Worm (Caenorhabditis elegans) whole organism, young adult: ENCODE measurements around the gene ZK353.9.

Experiments used
- C06A6.2 ChIP-seq: fragments of 200-800 bp; sonication (Bioruptor generic); conservative IDR thresholded peaks from 2 replicates; pipeline ENCODE4 v1.3.6; 2022; ENCODE audit warnings: missing genetic modification characterization, missing compliant biosample characterization
- C17E4.6 ChIP-seq: fragments of 200-800 bp; sonication (Bioruptor generic); IDR thresholded peaks from 2 replicates; pipeline ENCODE4 v1.3.6; 2022; ENCODE audit warnings: missing genetic modification reagents, missing genetic modification characterization, missing compliant biosample characterization
- F23B12.7 ChIP-seq: sonication (generic microtip); optimal IDR thresholded peaks from 2 replicates; lab custom pipeline; 2017; ENCODE audit warnings: missing genetic modification characterization, mild to moderate bottlenecking, missing compliant biosample characterization, antibody characterized with exemption, moderate library complexity; ENCODE audit not compliant: insufficient read depth
- F33H1.4 ChIP-seq: fragments of 200-800 bp; sonication (Bioruptor generic); IDR thresholded peaks from 2 replicates; pipeline ENCODE4 v1.3.6; 2022; ENCODE audit warnings: missing genetic modification reagents, missing genetic modification characterization, missing compliant biosample characterization
- F37B4.10 ChIP-seq: fragments of 200-800 bp; sonication (Bioruptor generic); IDR thresholded peaks from 2 replicates; pipeline ENCODE4 v1.3.6; 2022; ENCODE audit warnings: missing genetic modification characterization, missing compliant biosample characterization
- F49E8.2 ChIP-seq: sonication (generic microtip); optimal IDR thresholded peaks from 3 replicates; lab custom pipeline; 2017; ENCODE audit warnings: missing genetic modification characterization, mild to moderate bottlenecking, missing compliant biosample characterization, antibody characterized with exemption, moderate library complexity; ENCODE audit not compliant: insufficient read depth
- F57A8.1 ChIP-seq: fragments of 200-800 bp; sonication (Bioruptor generic); optimal IDR thresholded peaks from 2 replicates; lab custom pipeline; 2018; ENCODE audit warnings: mild to moderate bottlenecking, missing genetic modification characterization, moderate library complexity, missing compliant biosample characterization
- K11D2.4 ChIP-seq: fragments of 200-800 bp; sonication (Bioruptor generic); IDR thresholded peaks from 2 replicates; pipeline ENCODE4 v1.3.6; 2022; ENCODE audit warnings: missing genetic modification reagents, missing genetic modification characterization, missing compliant biosample characterization
- T07F8.4 ChIP-seq: sonication (generic microtip); optimal IDR thresholded peaks from 2 replicates; lab custom pipeline; 2016; ENCODE audit warnings: mild to moderate bottlenecking, missing genetic modification characterization, moderate library complexity, missing compliant biosample characterization
- Y53F4B.3 ChIP-seq: fragments of 200-800 bp; sonication (Bioruptor generic); IDR thresholded peaks from 2 replicates; pipeline ENCODE4 v1.3.6; 2022; ENCODE audit warnings: missing genetic modification reagents, missing genetic modification characterization, missing compliant biosample characterization
- Y67H2A.10 ChIP-seq: fragments of 200-800 bp; sonication (Bioruptor generic); conservative IDR thresholded peaks from 2 replicates; pipeline ENCODE4 v1.3.6; 2022; ENCODE audit warnings: missing genetic modification reagents, missing genetic modification characterization, missing compliant biosample characterization
- atf-7 ChIP-seq: sonication (generic microtip); optimal IDR thresholded peaks from 2 replicates; lab custom pipeline; 2017; ENCODE audit warnings: mild to moderate bottlenecking, missing genetic modification characterization, missing compliant biosample characterization
- attf-6 ChIP-seq: fragments of 200-800 bp; sonication (Bioruptor generic); IDR thresholded peaks from 2 replicates; pipeline ENCODE4 v1.3.6; 2022; ENCODE audit warnings: missing genetic modification reagents, missing genetic modification characterization, missing compliant biosample characterization
- bed-1 ChIP-seq: fragments of 200-800 bp; sonication (Bioruptor generic); IDR thresholded peaks from 2 replicates; pipeline ENCODE4 v1.3.6; 2022; ENCODE audit warnings: missing genetic modification reagents, missing genetic modification characterization, missing compliant biosample characterization
- ccch-3 ChIP-seq: fragments of 200-800 bp; sonication (Bioruptor generic); optimal IDR thresholded peaks from 2 replicates; lab custom pipeline; 2018; ENCODE audit warnings: mild to moderate bottlenecking, missing genetic modification characterization, missing compliant biosample characterization
- dox-1 ChIP-seq: fragments of 200-800 bp; sonication (Bioruptor generic); IDR thresholded peaks from 2 replicates; pipeline ENCODE4 v1.3.6; 2022; ENCODE audit warnings: missing genetic modification reagents, missing genetic modification characterization, missing compliant biosample characterization
- egrh-3 ChIP-seq: fragments of 200-800 bp; sonication (Bioruptor generic); IDR thresholded peaks from 2 replicates; pipeline ENCODE4 v1.3.6; 2022; ENCODE audit warnings: missing genetic modification reagents, missing genetic modification characterization, missing compliant biosample characterization
- fkh-3 ChIP-seq: sonication (generic microtip); optimal IDR thresholded peaks from 2 replicates; lab custom pipeline; 2016; ENCODE audit warnings: mild to moderate bottlenecking, missing genetic modification characterization, missing compliant biosample characterization
- him-1 ChIP-seq: sonication (generic microtip); optimal IDR thresholded peaks from 2 replicates; lab custom pipeline; 2016; ENCODE audit warnings: missing genotype, missing genetic modification reagents, missing genetic modification characterization, missing compliant biosample characterization
- hlh-12 ChIP-seq: sonication (generic microtip); optimal IDR thresholded peaks from 2 replicates; lab custom pipeline; 2016; ENCODE audit warnings: missing genetic modification characterization, missing compliant biosample characterization
- hlh-26 ChIP-seq: fragments of 200-800 bp; sonication (Bioruptor generic); conservative IDR thresholded peaks from 2 replicates; pipeline ENCODE4 v1.3.6; 2022; ENCODE audit warnings: missing genetic modification reagents, missing genetic modification characterization, missing compliant biosample characterization
- hmg-20 ChIP-seq: fragments of 200-800 bp; sonication (Bioruptor generic); IDR thresholded peaks from 2 replicates; pipeline ENCODE4 v1.3.6; 2022; ENCODE audit warnings: missing genetic modification reagents, missing genetic modification characterization, missing compliant biosample characterization
- let-607 ChIP-seq, 2 experiments: fragments of 200-800 bp in 1 of 2; sonication (Bioruptor generic) in 1 of 2; sonication (generic microtip) in 1 of 2; optimal IDR thresholded peaks; 2 replicates each; lab custom pipeline; 2016 to 2018; ENCODE audit warnings: mild to moderate bottlenecking in 2 of 2, missing compliant biosample characterization in 2 of 2, missing genetic modification characterization in 2 of 2, moderate library complexity in 2 of 2, missing genotype in 1 of 2
- lin-26 ChIP-seq: fragments of 200-800 bp; sonication (Bioruptor generic); IDR thresholded peaks from 2 replicates; pipeline ENCODE4 v1.3.6; 2022; ENCODE audit warnings: missing genetic modification reagents, missing genetic modification characterization, missing compliant biosample characterization
- lin-40 ChIP-seq: sonication (generic microtip); optimal IDR thresholded peaks from 2 replicates; lab custom pipeline; 2016; ENCODE audit warnings: missing genetic modification characterization, mild to moderate bottlenecking, missing compliant biosample characterization, missing genotype, missing genetic modification reagents
- lin-54 ChIP-seq: fragments of 200-800 bp; sonication (Bioruptor generic); optimal IDR thresholded peaks from 2 replicates; lab custom pipeline; 2018; ENCODE audit warnings: mild to moderate bottlenecking, missing genetic modification characterization, missing compliant biosample characterization
- madf-10 ChIP-seq: sonication (generic microtip); optimal IDR thresholded peaks from 2 replicates; lab custom pipeline; 2016; ENCODE audit warnings: mild to moderate bottlenecking, missing genetic modification characterization, missing compliant biosample characterization
- madf-3 ChIP-seq: fragments of 200-800 bp; sonication (Bioruptor generic); IDR thresholded peaks from 2 replicates; pipeline ENCODE4 v1.3.6; 2022; ENCODE audit warnings: missing genetic modification reagents, missing genetic modification characterization, missing compliant biosample characterization
- mxl-1 ChIP-seq: sonication (generic microtip); optimal IDR thresholded peaks from 2 replicates; lab custom pipeline; 2016; ENCODE audit warnings: missing genetic modification characterization, missing compliant biosample characterization
- nfyb-1 ChIP-seq: fragments of 200-800 bp; sonication (Bioruptor generic); IDR thresholded peaks from 2 replicates; pipeline ENCODE4 v1.3.6; 2022; ENCODE audit warnings: missing genetic modification reagents, missing genetic modification characterization, missing compliant biosample characterization
- nhr-179 ChIP-seq: sonication (generic microtip); optimal IDR thresholded peaks from 2 replicates; lab custom pipeline; 2016; ENCODE audit warnings: mild to moderate bottlenecking, missing genetic modification characterization, missing compliant biosample characterization
- nhr-27 ChIP-seq: fragments of 200-800 bp; sonication (Bioruptor generic); optimal IDR thresholded peaks from 2 replicates; lab custom pipeline; 2018; ENCODE audit warnings: mild to moderate bottlenecking, missing genetic modification characterization, moderate library complexity, missing compliant biosample characterization
- rcor-1 ChIP-seq: fragments of 200-800 bp; sonication (Bioruptor generic); IDR thresholded peaks from 2 replicates; pipeline ENCODE4 v1.3.6; 2022; ENCODE audit warnings: missing genetic modification reagents, missing genetic modification characterization, missing compliant biosample characterization
- rec-8 ChIP-seq, 2 experiments: sonication (generic microtip); optimal IDR thresholded peaks; 2 replicates each; lab custom pipeline; 2016; ENCODE audit warnings: mild to moderate bottlenecking in 2 of 2, missing genetic modification characterization in 2 of 2, missing genetic modification reagents in 2 of 2, missing genotype in 2 of 2, missing biosample characterization in 1 of 2, missing compliant biosample characterization in 1 of 2, moderate library complexity in 1 of 2
- repo-1 ChIP-seq: sonication (generic microtip); optimal IDR thresholded peaks from 2 replicates; lab custom pipeline; 2017; ENCODE audit warnings: mild to moderate bottlenecking, missing genetic modification characterization, missing compliant biosample characterization
- rpc-1 ChIP-seq, 2 experiments: fragments of 150-350 bp in 1 of 2; sonication (generic microtip) in 1 of 2; optimal IDR thresholded peaks; 2 replicates each; lab custom pipeline; 2014 to 2018; ENCODE audit warnings: missing biosample characterization in 1 of 2, missing genetic modification characterization in 1 of 2, missing genetic modification reagents in 1 of 2, missing genotype in 1 of 2
- sdz-38 ChIP-seq: sonication (generic microtip); optimal IDR thresholded peaks from 2 replicates; lab custom pipeline; 2016; ENCODE audit warnings: missing genotype, missing genetic modification characterization, missing compliant biosample characterization
- sea-2 ChIP-seq: fragments of 200-800 bp; sonication (Bioruptor generic); IDR thresholded peaks from 2 replicates; pipeline ENCODE4 v1.3.6; 2022; ENCODE audit warnings: missing genetic modification characterization, missing compliant biosample characterization
- snpc-1.3 ChIP-seq: sonication (generic microtip); optimal IDR thresholded peaks from 2 replicates; lab custom pipeline; 2017; ENCODE audit warnings: missing genetic modification characterization, mild to moderate bottlenecking, missing compliant biosample characterization, antibody characterized with exemption, moderate library complexity, missing genotype, missing genetic modification reagents; ENCODE audit not compliant: insufficient read depth
- snpc-3.4 ChIP-seq: sonication (generic microtip); optimal IDR thresholded peaks from 2 replicates; lab custom pipeline; 2017; ENCODE audit warnings: missing genetic modification characterization, mild to moderate bottlenecking, missing compliant biosample characterization, antibody characterized with exemption, moderate library complexity, missing genotype, missing genetic modification reagents
- somi-1 ChIP-seq: fragments of 200-800 bp; sonication (Bioruptor generic); optimal IDR thresholded peaks from 2 replicates; lab custom pipeline; 2018; ENCODE audit warnings: mild to moderate bottlenecking, missing genetic modification characterization, missing compliant biosample characterization
- sptf-2 ChIP-seq: fragments of 200-800 bp; sonication (Bioruptor generic); optimal IDR thresholded peaks from 2 replicates; lab custom pipeline; 2018; ENCODE audit warnings: mild to moderate bottlenecking, missing genetic modification characterization, missing compliant biosample characterization
- tlf-1 ChIP-seq: fragments of 200-800 bp; sonication (Bioruptor generic); optimal IDR thresholded peaks from 2 replicates; lab custom pipeline; 2018; ENCODE audit warnings: mild to moderate bottlenecking, missing genetic modification characterization, missing compliant biosample characterization
- unc-62 ChIP-seq: fragments of 150-350 bp; optimal IDR thresholded peaks from 2 replicates; lab custom pipeline; 2014; ENCODE audit warnings: missing biosample characterization, missing genetic modification reagents, missing genetic modification characterization
- xnd-1 ChIP-seq: sonication (generic microtip); optimal IDR thresholded peaks from 2 replicates; lab custom pipeline; 2016; ENCODE audit warnings: missing genotype, missing genetic modification reagents, missing genetic modification characterization, missing compliant biosample characterization
- zfh-2 ChIP-seq: fragments of 200-800 bp; sonication (Bioruptor generic); conservative IDR thresholded peaks from 2 replicates; pipeline ENCODE4 v1.3.6; 2022; ENCODE audit warnings: missing genetic modification reagents, missing genetic modification characterization, missing compliant biosample characterization
- ztf-18 ChIP-seq: sonication (generic microtip); optimal IDR thresholded peaks from 2 replicates; lab custom pipeline; 2016; ENCODE audit warnings: missing genotype, mild to moderate bottlenecking, missing genetic modification characterization, missing compliant biosample characterization
- ztf-26 ChIP-seq: sonication (generic microtip); optimal IDR thresholded peaks from 2 replicates; lab custom pipeline; 2017; ENCODE audit warnings: missing genetic modification characterization, missing compliant biosample characterization

Gene ZK353.9

DNA sequence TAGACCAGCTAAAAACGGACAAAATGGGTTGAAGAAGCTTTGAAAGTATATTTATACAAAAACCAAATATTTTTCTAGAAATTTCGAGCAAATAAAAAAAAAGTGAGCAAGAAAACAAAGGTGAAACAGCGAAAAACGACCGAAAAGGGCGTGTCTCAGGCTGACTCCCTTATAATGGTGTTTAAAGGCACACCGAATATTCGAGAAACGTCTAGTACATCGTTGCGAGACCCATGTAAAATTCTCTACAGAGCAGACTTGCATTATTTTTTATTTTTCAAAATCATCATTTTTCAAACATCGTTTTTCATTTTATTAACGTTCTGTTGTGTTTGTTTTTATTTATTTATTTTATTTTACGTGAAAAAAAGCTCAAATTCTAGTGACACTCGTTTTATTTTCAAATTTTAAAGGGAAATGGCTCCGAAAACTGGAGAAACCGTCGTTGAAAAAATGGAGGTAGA is 37.7 kb downstream of the ZK353.9 start, which contains the start of gene rpn-3 (continued):
- TF ChIP-seq F23B12.7 (tag; lab: Kevin White, UChicago) (peak; percentile 79), K11D2.4 (GFP tag; lab: Robert Waterston, UW) (peak; percentile 93), nfyb-1 (GFP tag; lab: Robert Waterston, UW) (peak; percentile 95), lin-54 (GFP tag; lab: Kevin White, UChicago) (peak; percentile 95), egrh-3 (no peak), atf-7 (tag; lab: Kevin White, UChicago) (peak; percentile 89), bed-1 (GFP tag; lab: Robert Waterston, UW) (no peak), nhr-27 (tag; lab: Kevin White, UChicago) (no peak), him-1 (tag; lab: Kevin White, UChicago) (no peak), somi-1 (peak; percentile 83), C17E4.6 (GFP tag; lab: Robert Waterston, UW) (peak; percentile 89; the same call in 1 of the 2 replicates), rpc-1 (optimal IDR thresholded peaks at IDR 0.05; lab: Kevin White, UChicago) (peak; percentile 76), rpc-1 (tag; optimal IDR thresholded peaks at IDR 0.05; lab: Kevin White, UChicago) (peak; percentile 13), ccch-3 (no peak), dox-1 (GFP tag; lab: Robert Waterston, UW) (peak; percentile 84), fkh-3 (no peak), nhr-179 (tag; lab: Kevin White, UChicago) (no peak), xnd-1 (peak; percentile 69), Y67H2A.10 (peak; percentile 87), F57A8.1 (GFP tag; lab: Kevin White, UChicago) (no peak), hlh-26 (GFP tag; lab: Robert Waterston, UW) (no peak), rcor-1 (GFP tag; lab: Robert Waterston, UW) (peak; percentile 94), F37B4.10 (no peak), ztf-26 (tag; lab: Kevin White, UChicago) (peak; percentile 78), mxl-1 (tag; lab: Kevin White, UChicago) (no peak), Y53F4B.3 (GFP tag; lab: Robert Waterston, UW) (no peak; the same call in 1 of the 2 replicates), tlf-1 (GFP tag; lab: Kevin White, UChicago) (peak; percentile 96), sea-2 (GFP tag; lab: Robert Waterston, UW) (no peak), madf-10 (tag; lab: Kevin White, UChicago) (peak; percentile 86), lin-40 (tag; lab: Kevin White, UChicago) (peak; percentile 96), hlh-12 (no peak), sdz-38 (tag; lab: Kevin White, UChicago) (no peak), snpc-3.4 (tag; lab: Kevin White, UChicago) (peak; percentile 93), C06A6.2 (GFP tag; lab: Robert Waterston, UW) (peak; percentile 84), F49E8.2 (tag; lab: Kevin White, UChicago) (peak; percentile 91), lin-26 (GFP tag; lab: Robert Waterston, UW) (no peak), madf-3 (GFP tag; lab: Robert Waterston, UW) (peak; percentile 94), repo-1 (tag; lab: Kevin White, UChicago) (peak; percentile 90), attf-6 (GFP tag; lab: Robert Waterston, UW) (peak; percentile 48; the same call in 1 of the 2 replicates), snpc-1.3 (tag; lab: Kevin White, UChicago) (peak; percentile 78), F33H1.4 (GFP tag; lab: Robert Waterston, UW) (peak; percentile 100), sptf-2 (GFP tag; lab: Kevin White, UChicago) (no peak), ztf-18 (tag; lab: Kevin White, UChicago) (no peak), hmg-20 (GFP tag; lab: Robert Waterston, UW) (0 out of 2 replicates have a peak, but pooled peaks have one; percentile 68), let-607 (tag; optimal IDR thresholded peaks at IDR 0.05; lab: Kevin White, UChicago) (peak in 1 of 2 experiments; percentile 92), rec-8 (tag; optimal IDR thresholded peaks at IDR 0.05; lab: Kevin White, UChicago) (peak in 1 of 2 experiments; percentile 26), zfh-2 (GFP tag; lab: Robert Waterston, UW) (no peak), T07F8.4 (tag; lab: Kevin White, UChicago) (no peak), unc-62 (GFP tag; lab: Kevin White, UChicago) (peak; percentile 2)
